Worm (Caenorhabditis elegans): ENCODE results near the gene fat-5.
"Not testable (repeated sequence)": the region's sequence is repeated elsewhere in the genome, so short reads cannot be mapped to it uniquely, and the experiment has no call there.

Gene fat-5

ce11 chrV:17684857-17685256, 39.9 kb upstream of the fat-5 start, which contains the start of the genes F59A1.16 and F59A1.6:
Gene F59A1.16 (minus strand): TSS chrV:17684957.
Gene F59A1.6 (plus strand): TSS chrV:17685141.
- TF ChIP-seq ctbp-1 (GFP tag; IDR thresholded peaks at IDR 0.05) (no peak), mdt-29 (GFP tag; IDR thresholded peaks at IDR 0.05) (no peak)

- TF ChIP-seq ceh-28 (tag; optimal IDR thresholded peaks at IDR 0.05) (no peak), arid-1 (GFP tag; conservative IDR thresholded peaks at IDR 0.05) (no peak), hlh-30 (tag; optimal IDR thresholded peaks at IDR 0.05; ENCODE audit: insufficient read depth) (no peak), dpl-1 (GFP tag; optimal IDR thresholded peaks at IDR 0.05) (no peak), lim-7 (GFP tag; IDR thresholded peaks at IDR 0.05) (no peak), egl-43 (GFP tag; IDR thresholded peaks at IDR 0.05) (no peak), zfp-2 (tag; optimal IDR thresholded peaks at IDR 0.05) (no peak), tag-97 (GFP tag; IDR thresholded peaks at IDR 0.05) (no peak), Y75B8A.6 (GFP tag; IDR thresholded peaks at IDR 0.05) (no peak), lin-38 (GFP tag; IDR thresholded peaks at IDR 0.05) (no peak), snpc-4 (tag; optimal IDR thresholded peaks at IDR 0.05) (no peak)
These were observed 38.0 kb upstream of the fat-5 start, which contains the start of gene F59A1.18 for ce11 chrV:17686852-17687251. Gene F59A1.18 (minus strand): TSS chrV:17686952.

- peak; percentile 75 for TF ChIP-seq lim-7 (GFP tag; IDR thresholded peaks at IDR 0.05)
- 0 out of 2 replicates have a peak, but pooled peaks have one; percentile 15 for TF ChIP-seq pha-4 (GFP tag; IDR thresholded peaks at IDR 0.05)
- not testable (repeated sequence) for TF ChIP-seq pha-4 (tag; optimal IDR thresholded peaks at IDR 0.05)
- 0 out of 2 replicates have a peak, but pooled peaks have one; percentile 30 for TF ChIP-seq egl-43 (GFP tag; IDR thresholded peaks at IDR 0.05)
- TF ChIP-seq vab-7 (GFP tag; IDR thresholded peaks at IDR 0.05) = peak; percentile 62
- 0 out of 2 replicates have a peak, but pooled peaks have one; percentile 26 for TF ChIP-seq nhr-41 (GFP tag; IDR thresholded peaks at IDR 0.05)
- peak; percentile 31; the same call in 1 of the 2 replicates for TF ChIP-seq lin-38 (GFP tag; IDR thresholded peaks at IDR 0.05)
- TF ChIP-seq snpc-1.2 (GFP tag; IDR thresholded peaks at IDR 0.05) = peak; percentile 32; the same call in 1 of the 2 replicates
- peak in 1 of 2 experiments; percentile 43; a peak in 1 of 4 replicates for TF ChIP-seq madf-5 (GFP tag; IDR thresholded peaks at IDR 0.05)
These were observed 37.4 kb upstream of the fat-5 start for ce11 chrV:17687398-17687797.

- no peak for TF ChIP-seq arid-1 (GFP tag; conservative IDR thresholded peaks at IDR 0.05)
- no peak for TF ChIP-seq lin-29 (GFP tag; IDR thresholded peaks at IDR 0.05)
These were observed 33.9 kb upstream of the fat-5 start, which contains the start of gene F59A1.13 for ce11 chrV:17690922-17691321. Gene F59A1.13 (minus strand): TSS chrV:17691022.

- no peak for TF ChIP-seq snpc-1.2 (GFP tag; IDR thresholded peaks at IDR 0.05)
- peak; percentile 75 for TF ChIP-seq pqm-1 (tag; optimal IDR thresholded peaks at IDR 0.05)
These were observed 30.5 kb upstream of the fat-5 start for ce11 chrV:17694260-17694659.

ce11 chrV:17695802-17696201, 29.0 kb upstream of the fat-5 start, which contains the start of gene Y26G10.1:
Gene Y26G10.1 (minus strand): TSS chrV:17695902.
- TF ChIP-seq jun-1 (tag; optimal IDR thresholded peaks at IDR 0.05) (no peak), Y5F2A.4 (GFP tag; optimal IDR thresholded peaks at IDR 0.05) (no peak), daf-8 (GFP tag; IDR thresholded peaks at IDR 0.05) (no peak)

ce11 chrV:17696753-17697152, 28.1 kb upstream of the fat-5 start, which contains the start of gene spp-29:
Gene spp-29 (minus strand): TSS chrV:17696853.
- TF ChIP-seq pha-4 (GFP tag; IDR thresholded peaks at IDR 0.05) (no peak), pha-4 (tag; optimal IDR thresholded peaks at IDR 0.05) (no peak), ama-1 (optimal IDR thresholded peaks at IDR 0.05) (no peak), aly-2 (tag; optimal IDR thresholded peaks at IDR 0.05) (no peak), ztf-11 (tag; optimal IDR thresholded peaks at IDR 0.05) (no peak), ceh-82 (tag; optimal IDR thresholded peaks at IDR 0.05) (no peak), nhr-11 (tag; optimal IDR thresholded peaks at IDR 0.05) (no peak), snpc-4 (tag; optimal IDR thresholded peaks at IDR 0.05) (no peak), unc-39 (tag; optimal IDR thresholded peaks at IDR 0.05) (no peak), mep-1 (tag; optimal IDR thresholded peaks at IDR 0.05) (no peak), fos-1 (tag; optimal IDR thresholded peaks at IDR 0.05) (no peak), ceh-44 (GFP tag; IDR thresholded peaks at IDR 0.05) (no peak), dve-1 (tag; optimal IDR thresholded peaks at IDR 0.05; ENCODE audit: insufficient read depth) (no peak), vab-7 (GFP tag; IDR thresholded peaks at IDR 0.05) (no peak), F37D6.2 (tag; optimal IDR thresholded peaks at IDR 0.05) (no peak)

Data from whole organism, L4 larva.